Worm (Caenorhabditis elegans): Measurements from ENCODE around the gene nhr-58.

- TF ChIP-seq unc-39 (tag; optimal IDR thresholded peaks at IDR 0.05) (no peak), nhr-77 (tag; optimal IDR thresholded peaks at IDR 0.05) (no peak)
Measured at ce11 chrV:536571-536970, 4.5 kb downstream of the nhr-58 start, which contains the start of gene C14C6.5.
